Fruit fly (Drosophila melanogaster) whole organism, embryonic: ENCODE results near the gene drm.

Experiments
- Atf6 ChIP-seq: fragments of 200-800 bp; sonication (Bioruptor generic); IDR thresholded peaks from 2 replicates; pipeline ENCODE4 v1.3.6; 2022; ENCODE audit warnings: missing biosample characterization, missing genetic modification characterization
- CG10543 ChIP-seq: fragments of 200-800 bp; sonication (Bioruptor generic); optimal IDR thresholded peaks from 3 replicates; lab custom pipeline; 2017; ENCODE audit warnings: missing biosample characterization, mild to moderate bottlenecking, missing genetic modification characterization, moderate library complexity
- CG15269 ChIP-seq: fragments of 200-800 bp; sonication (Bioruptor generic); optimal IDR thresholded peaks from 2 replicates; lab custom pipeline; 2018; ENCODE audit warnings: missing biosample characterization, mild to moderate bottlenecking, missing genetic modification characterization, moderate library complexity
- CG1529 ChIP-seq: fragments of 200-800 bp; sonication (Bioruptor generic); optimal IDR thresholded peaks from 3 replicates; lab custom pipeline; 2018; ENCODE audit warnings: missing biosample characterization, missing genetic modification characterization
- CG17359 ChIP-seq: fragments of 200-800 bp; sonication (Bioruptor generic); optimal IDR thresholded peaks from 3 replicates; lab custom pipeline; 2018; ENCODE audit warnings: missing biosample characterization, mild to moderate bottlenecking, missing genetic modification characterization, moderate library complexity
- CG1832 ChIP-seq: fragments of 200-800 bp; sonication (Bioruptor generic); optimal IDR thresholded peaks from 2 replicates; lab custom pipeline; 2017; ENCODE audit warnings: missing biosample characterization, mild to moderate bottlenecking, missing genetic modification characterization, inconsistent platforms
- CG2129 ChIP-seq: fragments of 200-800 bp; sonication (Bioruptor generic); IDR thresholded peaks from 2 replicates; pipeline ENCODE4 v1.3.6; 2022; ENCODE audit warnings: missing biosample characterization, missing genetic modification characterization; ENCODE audit not compliant: partially characterized antibody
- CG2199 ChIP-seq: fragments of 200-800 bp; sonication (Bioruptor generic); IDR thresholded peaks from 3 replicates; pipeline ENCODE4 v1.3.6; 2022; ENCODE audit warnings: missing biosample characterization, missing genetic modification characterization
- CG2678 ChIP-seq: fragments of 200-800 bp; sonication (Bioruptor generic); optimal IDR thresholded peaks from 3 replicates; lab custom pipeline; 2019; ENCODE audit warnings: missing biosample characterization, mild to moderate bottlenecking, missing genetic modification characterization, moderate library complexity
- CG3065 ChIP-seq: fragments of 200-800 bp; sonication (Bioruptor generic); optimal IDR thresholded peaks from 2 replicates; lab custom pipeline; 2016; ENCODE audit warnings: missing biosample characterization, missing genetic modification characterization
- CG3163 ChIP-seq: fragments of 200-800 bp; sonication (Bioruptor generic); optimal IDR thresholded peaks from 3 replicates; lab custom pipeline; 2016; ENCODE audit warnings: missing biosample characterization, missing genetic modification characterization
- CG32772 ChIP-seq: fragments of 200-800 bp; sonication (Bioruptor generic); IDR thresholded peaks from 2 replicates; pipeline ENCODE4 v1.3.6; 2022; ENCODE audit warnings: missing biosample characterization, missing genetic modification characterization
- CG34376 ChIP-seq: fragments of 200-800 bp; sonication (Bioruptor generic); optimal IDR thresholded peaks from 2 replicates; lab custom pipeline; 2018; ENCODE audit warnings: missing biosample characterization, mild to moderate bottlenecking, missing genetic modification characterization
- CG34422 ChIP-seq: fragments of 200-800 bp; sonication (Bioruptor generic); IDR thresholded peaks from 3 replicates; pipeline ENCODE4 v1.3.6; 2022; ENCODE audit warnings: missing biosample characterization, missing genetic modification characterization
- CG4820 ChIP-seq: fragments of 200-800 bp; sonication (Bioruptor generic); optimal IDR thresholded peaks from 3 replicates; lab custom pipeline; 2016; ENCODE audit warnings: missing biosample characterization, missing genetic modification characterization
- CG7987 ChIP-seq: fragments of 200-800 bp; sonication (Bioruptor generic); optimal IDR thresholded peaks from 2 replicates; lab custom pipeline; 2018; ENCODE audit warnings: missing biosample characterization, mild to moderate bottlenecking, missing genetic modification characterization, moderate library complexity
- CG8281 ChIP-seq: fragments of 200-800 bp; sonication (Bioruptor generic); optimal IDR thresholded peaks from 2 replicates; lab custom pipeline; 2018; ENCODE audit warnings: missing biosample characterization, mild to moderate bottlenecking, missing genetic modification characterization, moderate library complexity
- CoRest ChIP-seq: fragments of 200-800 bp; sonication (Bioruptor generic); optimal IDR thresholded peaks from 3 replicates; lab custom pipeline; 2018; ENCODE audit warnings: missing biosample characterization, mild to moderate bottlenecking, missing genetic modification characterization, moderate library complexity
- Doc3 ChIP-seq: fragments of 200-800 bp; sonication (Bioruptor generic); IDR thresholded peaks from 3 replicates; pipeline ENCODE4 v1.3.6; 2022; ENCODE audit warnings: missing biosample characterization, missing genetic modification characterization; ENCODE audit not compliant: partially characterized antibody
- E2f2 ChIP-seq: fragments of 200-800 bp; sonication (Bioruptor generic); IDR thresholded peaks from 2 replicates; pipeline ENCODE4 v1.3.6; 2022; ENCODE audit warnings: missing biosample characterization, missing genetic modification characterization
- Jarid2 ChIP-seq: fragments of 200-800 bp; sonication (Bioruptor generic); optimal IDR thresholded peaks from 3 replicates; lab custom pipeline; 2017; ENCODE audit warnings: mild to moderate bottlenecking, missing biosample characterization, missing genetic modification reagents, missing genetic modification characterization
- Lim3 ChIP-seq: fragments of 200-800 bp; sonication (Bioruptor generic); IDR thresholded peaks from 2 replicates; pipeline ENCODE4 v1.3.6; 2022; ENCODE audit warnings: missing biosample characterization, missing genetic modification characterization
- MBD-R2 ChIP-seq: fragments of 200-800 bp; sonication (Bioruptor generic); IDR thresholded peaks from 2 replicates; pipeline ENCODE4 v1.3.6; 2022; ENCODE audit warnings: missing biosample characterization, missing genetic modification characterization
- Mad ChIP-seq: fragments of 200-800 bp; sonication (Bioruptor generic); optimal IDR thresholded peaks from 2 replicates; lab custom pipeline; 2016; ENCODE audit warnings: missing biosample characterization, missing genetic modification characterization
- NFAT ChIP-seq: fragments of 200-800 bp; sonication (Bioruptor generic); IDR thresholded peaks from 2 replicates; pipeline ENCODE4 v1.3.6; 2022; ENCODE audit warnings: missing biosample characterization, missing genetic modification characterization
- Nf-YC ChIP-seq: fragments of 200-800 bp; optimal IDR thresholded peaks from 3 replicates; lab custom pipeline; 2019; ENCODE audit warnings: missing biosample characterization, mild to moderate bottlenecking, missing genetic modification characterization, moderate library complexity
- NfI ChIP-seq: fragments of 200-800 bp; sonication (Bioruptor generic); optimal IDR thresholded peaks from 3 replicates; lab custom pipeline; 2018; ENCODE audit warnings: missing biosample characterization, mild to moderate bottlenecking, missing genetic modification characterization, moderate library complexity
- cg ChIP-seq: fragments of 200-800 bp; sonication (Bioruptor generic); optimal IDR thresholded peaks from 3 replicates; lab custom pipeline; 2019; ENCODE audit warnings: missing biosample characterization, mild to moderate bottlenecking, missing genetic modification characterization, moderate library complexity
- ci ChIP-seq: fragments of 200-800 bp; sonication (Bioruptor generic); IDR thresholded peaks from 3 replicates; pipeline ENCODE4 v1.3.6; 2022; ENCODE audit warnings: missing biosample characterization, missing genetic modification characterization
- crc ChIP-seq: fragments of 200-800 bp; sonication (Bioruptor generic); optimal IDR thresholded peaks from 2 replicates; lab custom pipeline; 2016; ENCODE audit warnings: missing biosample characterization, missing genetic modification characterization
- crol ChIP-seq: fragments of 200-800 bp; sonication (Bioruptor generic); IDR thresholded peaks from 2 replicates; pipeline ENCODE4 v1.3.6; 2022; ENCODE audit warnings: missing biosample characterization, missing genetic modification characterization
- dan ChIP-seq: fragments of 200-800 bp; sonication (Bioruptor generic); IDR thresholded peaks from 2 replicates; pipeline ENCODE4 v1.3.6; 2022; ENCODE audit warnings: missing biosample characterization, missing genetic modification characterization
- danr ChIP-seq: fragments of 200-800 bp; sonication (Bioruptor generic); IDR thresholded peaks from 2 replicates; pipeline ENCODE4 v1.3.6; 2022; ENCODE audit warnings: missing biosample characterization, missing genetic modification characterization
- dysf ChIP-seq: fragments of 200-800 bp; sonication (Bioruptor generic); IDR thresholded peaks from 3 replicates; pipeline ENCODE4 v1.3.6; 2022; ENCODE audit warnings: missing biosample characterization, missing genetic modification characterization
- ewg ChIP-seq: fragments of 200-800 bp; sonication (Bioruptor generic); optimal IDR thresholded peaks from 3 replicates; lab custom pipeline; 2017; ENCODE audit warnings: mild to moderate bottlenecking, missing biosample characterization, missing genetic modification reagents, missing genetic modification characterization
- eyg ChIP-seq: fragments of 200-800 bp; sonication (Bioruptor generic); optimal IDR thresholded peaks from 3 replicates; lab custom pipeline; 2016; ENCODE audit warnings: missing biosample characterization, missing genetic modification characterization
- gsb-n ChIP-seq: fragments of 200-800 bp; sonication (Bioruptor generic); optimal IDR thresholded peaks from 3 replicates; lab custom pipeline; 2018; ENCODE audit warnings: missing biosample characterization, mild to moderate bottlenecking, missing genetic modification characterization
- hb ChIP-seq: fragments of 200-800 bp; sonication (Bioruptor generic); IDR thresholded peaks from 3 replicates; pipeline ENCODE4 v1.3.6; 2022; ENCODE audit warnings: missing biosample characterization, missing genetic modification characterization; ENCODE audit not compliant: partially characterized antibody
- jigr1 ChIP-seq: fragments of 200-800 bp; sonication (Bioruptor generic); IDR thresholded peaks from 3 replicates; pipeline ENCODE4 v1.3.6; 2022; ENCODE audit warnings: missing biosample characterization, missing genetic modification characterization
- kay ChIP-seq: fragments of 200-800 bp; sonication (Bioruptor generic); optimal IDR thresholded peaks from 2 replicates; lab custom pipeline; 2016; ENCODE audit warnings: missing biosample characterization, missing genetic modification characterization
- nau ChIP-seq: fragments of 200-800 bp; sonication (Bioruptor generic); optimal IDR thresholded peaks from 3 replicates; lab custom pipeline; 2017; ENCODE audit warnings: missing biosample characterization, mild to moderate bottlenecking, missing genetic modification characterization, missing genetic modification reagents
- nom ChIP-seq: fragments of 200-800 bp; sonication (Bioruptor generic); optimal IDR thresholded peaks from 2 replicates; lab custom pipeline; 2017; ENCODE audit warnings: missing biosample characterization, missing genetic modification characterization, mild to moderate bottlenecking, moderate library complexity, missing genetic modification reagents
- peb ChIP-seq: fragments of 200-800 bp; sonication (Bioruptor generic); IDR thresholded peaks from 2 replicates; pipeline ENCODE4 v1.3.6; 2022; ENCODE audit warnings: missing biosample characterization, missing genetic modification characterization
- prd ChIP-seq, 3 experiments: fragments of >200 bp in 2 of 3; fragments of 200-800 bp in 1 of 3; sonication (Bioruptor generic) in 1 of 3; optimal IDR thresholded peaks in 2 of 3; IDR thresholded peaks in 1 of 3; 2 replicates in 2 of 3; 3 replicates in 1 of 3; pipeline versions ENCODE4 v1.3.6 to Lab custom; 2017 to 2022; ENCODE audit warnings: missing biosample characterization in 1 of 3, missing genetic modification characterization in 1 of 3
- pum ChIP-seq: fragments of 200-800 bp; sonication (Bioruptor generic); optimal IDR thresholded peaks from 2 replicates; lab custom pipeline; 2016; ENCODE audit warnings: missing biosample characterization, missing genetic modification characterization
- salm ChIP-seq: fragments of 200-800 bp; sonication (Bioruptor generic); optimal IDR thresholded peaks from 2 replicates; lab custom pipeline; 2018; ENCODE audit warnings: missing biosample characterization, mild to moderate bottlenecking, missing genetic modification characterization
- slbo ChIP-seq: fragments of 200-800 bp; sonication (Bioruptor generic); IDR thresholded peaks from 2 replicates; pipeline ENCODE4 v1.3.6; 2022; ENCODE audit warnings: missing biosample characterization, missing genetic modification characterization
- tgo ChIP-seq: fragments of 200-800 bp; sonication (Bioruptor generic); IDR thresholded peaks from 3 replicates; pipeline ENCODE4 v1.3.6; 2022; ENCODE audit warnings: missing biosample characterization, missing genetic modification characterization
- toy ChIP-seq: fragments of 200-800 bp; sonication (Bioruptor generic); IDR thresholded peaks from 2 replicates; pipeline ENCODE4 v1.3.6; 2022; ENCODE audit warnings: missing biosample characterization, missing genetic modification characterization
- z ChIP-seq: fragments of 200-800 bp; sonication (Bioruptor generic); IDR thresholded peaks from 3 replicates; pipeline ENCODE4 v1.3.6; 2022; ENCODE audit warnings: missing biosample characterization, missing genetic modification characterization

drm gene

dm6 chr2L:3571457-3571856 lies 32.4 kb downstream of the drm start (continued):
- TF ChIP-seq CG3065 (peak; percentile 24), ewg (GFP tag; lab: Kevin White, UChicago) (no peak), CG10543 (GFP tag; lab: Kevin White, UChicago) (no peak), CG2678 (tag; lab: Kevin White, UChicago) (no peak), Doc3 (GFP tag; lab: Robert Waterston, UW) (no peak), cg (no peak), gsb-n (tag; lab: Kevin White, UChicago) (peak; percentile 71), prd (optimal IDR thresholded peaks at IDR 0.05; lab: Kevin White, UChicago) (no peak), prd (GFP tag; IDR thresholded peaks at IDR 0.05; lab: Robert Waterston, UW) (no peak), CG34376 (GFP tag; lab: Kevin White, UChicago) (no peak), Jarid2 (GFP tag; lab: Kevin White, UChicago) (peak; percentile 3), E2f2 (GFP tag; lab: Robert Waterston, UW) (no peak), NFAT (no peak), CG2129 (GFP tag; lab: Robert Waterston, UW) (no peak), dan (GFP tag; lab: Robert Waterston, UW) (no peak), eyg (GFP tag; lab: Kevin White, UChicago) (no peak), MBD-R2 (GFP tag; lab: Robert Waterston, UW) (no peak), hb (no peak), crc (GFP tag; lab: Kevin White, UChicago) (no peak), CoRest (tag; lab: Kevin White, UChicago) (no peak), CG1529 (GFP tag; lab: Kevin White, UChicago) (no peak), peb (GFP tag; lab: Robert Waterston, UW) (no peak), tgo (GFP tag; lab: Robert Waterston, UW) (no peak)

dm6 chr2L:3572529-3573171 lies 33.6 kb downstream of the drm start:
- TF ChIP-seq CG34422 (no peak), dysf (GFP tag; lab: Robert Waterston, UW) (no peak), CG8281 (peak; percentile 82), Nf-YC (no peak), nau (GFP tag; lab: Kevin White, UChicago) (no peak), kay (GFP tag; lab: Kevin White, UChicago) (no peak), CG2199 (0 out of 3 replicates have a peak, but pooled peaks have one; percentile 7), CG3163 (GFP tag; lab: Kevin White, UChicago) (no peak), CG17359 (tag; lab: Kevin White, UChicago) (peak; percentile 36), jigr1 (GFP tag; lab: Robert Waterston, UW) (no peak), NfI (no peak), CG7987 (GFP tag; lab: Kevin White, UChicago) (peak; percentile 32), Atf6 (no peak), slbo (GFP tag; lab: Robert Waterston, UW) (no peak), toy (no peak), Lim3 (GFP tag; lab: Robert Waterston, UW) (no peak), CG15269 (tag; lab: Kevin White, UChicago) (no peak), CG4820 (GFP tag; lab: Kevin White, UChicago) (no peak), Mad (no peak), z (GFP tag; lab: Robert Waterston, UW) (peak; percentile 56; the same call in 1 of the 3 replicates), ci (GFP tag; lab: Robert Waterston, UW) (no peak), danr (no peak), salm (tag; lab: Kevin White, UChicago) (peak; percentile 16), nom (GFP tag; lab: Kevin White, UChicago) (no peak), CG1832 (GFP tag; lab: Kevin White, UChicago) (no peak), CG32772 (GFP tag; lab: Robert Waterston, UW) (peak; percentile 40), pum (GFP tag; lab: Kevin White, UChicago) (no peak), crol (no peak)
